Fruit fly (Drosophila melanogaster): ENCODE results near the gene HemK2.

Gene HemK2

dm6 chr2L:2723100-2723499 is 36.4 kb downstream of the HemK2 start:
- TF ChIP-seq Mnt (GFP tag; optimal IDR thresholded peaks at IDR 0.05): no peak
- TF ChIP-seq CG1620 (GFP tag; optimal IDR thresholded peaks at IDR 0.05): no peak
- no peak for TF ChIP-seq cic (GFP tag; optimal IDR thresholded peaks at IDR 0.05)
- no peak for TF ChIP-seq bab1 (GFP tag; optimal IDR thresholded peaks at IDR 0.05)

dm6 chr2L:2721317-2721716 is 38.2 kb downstream of the HemK2 start:
- no peak for TF ChIP-seq CG5204 (GFP tag; optimal IDR thresholded peaks at IDR 0.05)
- no peak for TF ChIP-seq CG12768 (GFP tag; optimal IDR thresholded peaks at IDR 0.05)
- TF ChIP-seq CG33017 (tag; optimal IDR thresholded peaks at IDR 0.05): no peak
- TF ChIP-seq Crg-1 (GFP tag; optimal IDR thresholded peaks at IDR 0.05): no peak
- TF ChIP-seq cnc (optimal IDR thresholded peaks at IDR 0.05): no peak
- no peak for TF ChIP-seq CG7045 (GFP tag; optimal IDR thresholded peaks at IDR 0.05)
- no peak for TF ChIP-seq Clk (GFP tag; optimal IDR thresholded peaks at IDR 0.05)
- no peak for TF ChIP-seq CG14711 (tag; optimal IDR thresholded peaks at IDR 0.05)
- TF ChIP-seq Hr96 (GFP tag; optimal IDR thresholded peaks at IDR 0.05): no peak
- no peak for TF ChIP-seq tj (GFP tag; optimal IDR thresholded peaks at IDR 0.05)

- TF ChIP-seq cic (GFP tag; optimal IDR thresholded peaks at IDR 0.05) (no peak), kay (GFP tag; ENCODE audit: borderline replicate concordance) (no peak), pad (GFP tag; optimal IDR thresholded peaks at IDR 0.05) (no peak), cnc (optimal IDR thresholded peaks at IDR 0.05) (no peak), CG5204 (GFP tag; optimal IDR thresholded peaks at IDR 0.05) (no peak), CG12768 (GFP tag; optimal IDR thresholded peaks at IDR 0.05) (no peak), CG7101 (tag; optimal IDR thresholded peaks at IDR 0.05) (no peak), Mnt (GFP tag; optimal IDR thresholded peaks at IDR 0.05) (no peak), bab1 (GFP tag; optimal IDR thresholded peaks at IDR 0.05) (no peak)
Observed at dm6 chr2L:2720368-2720767, 39.1 kb downstream of the HemK2 start.

All from whole organism, adult.